Fruit fly (Drosophila melanogaster) whole organism, embryonic: ENCODE data around the gene CG13239.

Experiments
- ATbp ChIP-seq: fragments of 200-800 bp; sonication (Bioruptor generic); optimal IDR thresholded peaks from 2 replicates; lab custom pipeline; 2017; ENCODE audit warnings: missing biosample characterization, mild to moderate bottlenecking, missing genetic modification characterization, missing genetic modification reagents
- Awh ChIP-seq: fragments of 200-800 bp; sonication (Bioruptor generic); IDR thresholded peaks from 2 replicates; pipeline ENCODE4, ENCODE4 v1.3.6; 2022; ENCODE audit warnings: missing biosample characterization, missing genetic modification characterization
- BtbVII ChIP-seq: fragments of 200-800 bp; sonication (Bioruptor generic); optimal IDR thresholded peaks from 3 replicates; lab custom pipeline; 2017; ENCODE audit warnings: missing biosample characterization, mild to moderate bottlenecking, missing genetic modification characterization
- CG13123 ChIP-seq: fragments of 200-800 bp; sonication (Bioruptor generic); optimal IDR thresholded peaks from 2 replicates; lab custom pipeline; 2016; ENCODE audit warnings: missing biosample characterization, missing genetic modification characterization
- CG13775 ChIP-seq: fragments of 200-800 bp; sonication (Bioruptor generic); optimal IDR thresholded peaks from 3 replicates; lab custom pipeline; 2017; ENCODE audit warnings: missing biosample characterization, mild to moderate bottlenecking, missing genetic modification characterization
- CG14860 ChIP-seq: fragments of 200-800 bp; sonication (Bioruptor generic); IDR thresholded peaks from 3 replicates; pipeline ENCODE4 v1.3.6; 2022; ENCODE audit warnings: missing biosample characterization, missing genetic modification characterization; ENCODE audit not compliant: partially characterized antibody
- CG15269 ChIP-seq: fragments of 200-800 bp; sonication (Bioruptor generic); optimal IDR thresholded peaks from 2 replicates; lab custom pipeline; 2018; ENCODE audit warnings: missing biosample characterization, mild to moderate bottlenecking, missing genetic modification characterization, moderate library complexity
- CG1529 ChIP-seq: fragments of 200-800 bp; sonication (Bioruptor generic); optimal IDR thresholded peaks from 3 replicates; lab custom pipeline; 2018; ENCODE audit warnings: missing biosample characterization, missing genetic modification characterization
- CG1603 ChIP-seq: fragments of 200-800 bp; sonication (Bioruptor generic); optimal IDR thresholded peaks from 2 replicates; lab custom pipeline; 2019; ENCODE audit warnings: missing biosample characterization, mild to moderate bottlenecking, missing genetic modification characterization, moderate library complexity
- CG2129 ChIP-seq: fragments of 200-800 bp; sonication (Bioruptor generic); IDR thresholded peaks from 2 replicates; pipeline ENCODE4 v1.3.6; 2022; ENCODE audit warnings: missing biosample characterization, missing genetic modification characterization; ENCODE audit not compliant: partially characterized antibody
- CG31224 ChIP-seq: fragments of 200-800 bp; sonication (Bioruptor generic); IDR thresholded peaks from 2 replicates; pipeline ENCODE4 v1.3.6; 2022; ENCODE audit warnings: missing biosample characterization, missing genetic modification characterization
- CG3407 ChIP-seq: fragments of 200-800 bp; sonication (Bioruptor generic); optimal IDR thresholded peaks from 2 replicates; lab custom pipeline; 2018; ENCODE audit warnings: missing biosample characterization, mild to moderate bottlenecking, missing genetic modification characterization
- CG4707 ChIP-seq: fragments of 200-800 bp; sonication (Bioruptor generic); optimal IDR thresholded peaks from 2 replicates; lab custom pipeline; 2018; ENCODE audit warnings: missing biosample characterization, mild to moderate bottlenecking, missing genetic modification characterization, moderate library complexity
- CG4820 ChIP-seq: fragments of 200-800 bp; sonication (Bioruptor generic); optimal IDR thresholded peaks from 3 replicates; lab custom pipeline; 2016; ENCODE audit warnings: missing biosample characterization, missing genetic modification characterization
- CG7556 ChIP-seq: fragments of 200-800 bp; sonication (Bioruptor generic); optimal IDR thresholded peaks from 2 replicates; lab custom pipeline; 2017; ENCODE audit warnings: missing biosample characterization, mild to moderate bottlenecking, missing genetic modification characterization
- CG7839 ChIP-seq: fragments of 200-800 bp; sonication (Bioruptor generic); optimal IDR thresholded peaks from 3 replicates; lab custom pipeline; 2018; ENCODE audit warnings: missing biosample characterization, mild to moderate bottlenecking, missing genetic modification characterization, moderate library complexity
- CG9215 ChIP-seq: fragments of 200-800 bp; sonication (Bioruptor generic); IDR thresholded peaks from 2 replicates; pipeline ENCODE4 v1.3.6; 2022; ENCODE audit warnings: missing biosample characterization, missing genetic modification characterization
- Camta ChIP-seq: fragments of 200-800 bp; sonication (Bioruptor generic); optimal IDR thresholded peaks from 2 replicates; lab custom pipeline; 2016; ENCODE audit warnings: missing biosample characterization, missing genetic modification characterization
- Doc3 ChIP-seq: fragments of 200-800 bp; sonication (Bioruptor generic); IDR thresholded peaks from 3 replicates; pipeline ENCODE4 v1.3.6; 2022; ENCODE audit warnings: missing biosample characterization, missing genetic modification characterization; ENCODE audit not compliant: partially characterized antibody
- Fer2 ChIP-seq: fragments of 200-800 bp; sonication (Bioruptor generic); optimal IDR thresholded peaks from 2 replicates; lab custom pipeline; 2018; ENCODE audit warnings: missing biosample characterization, mild to moderate bottlenecking, missing genetic modification characterization, moderate library complexity
- Fer3 ChIP-seq: fragments of 200-800 bp; sonication (Bioruptor generic); optimal IDR thresholded peaks from 2 replicates; lab custom pipeline; 2018; ENCODE audit warnings: missing biosample characterization, mild to moderate bottlenecking, missing genetic modification characterization, moderate library complexity
- HmgD ChIP-seq: fragments of 200-800 bp; sonication (Bioruptor generic); optimal IDR thresholded peaks from 3 replicates; lab custom pipeline; 2016; ENCODE audit warnings: missing biosample characterization, missing genetic modification characterization
- Hmx ChIP-seq: fragments of 200-800 bp; sonication (Bioruptor generic); optimal IDR thresholded peaks from 2 replicates; lab custom pipeline; 2016; ENCODE audit warnings: missing biosample characterization, missing genetic modification characterization
- Max ChIP-seq: fragments of 200-800 bp; sonication (Bioruptor generic); optimal IDR thresholded peaks from 2 replicates; lab custom pipeline; 2016; ENCODE audit warnings: missing biosample characterization, mild to moderate bottlenecking, missing genetic modification characterization
- NC2β ChIP-seq: fragments of 200-800 bp; sonication (Bioruptor generic); optimal IDR thresholded peaks from 2 replicates; lab custom pipeline; 2016; ENCODE audit warnings: missing biosample characterization, missing genetic modification characterization
- Nf-YB ChIP-seq: fragments of 200-800 bp; sonication (Bioruptor generic); optimal IDR thresholded peaks from 3 replicates; lab custom pipeline; 2019; ENCODE audit warnings: missing biosample characterization, mild to moderate bottlenecking, missing genetic modification characterization, moderate library complexity
- TFAM ChIP-seq: fragments of 200-800 bp; sonication (Bioruptor generic); optimal IDR thresholded peaks from 2 replicates; lab custom pipeline; 2017; ENCODE audit warnings: missing biosample characterization, missing genetic modification characterization, inconsistent platforms
- Xrp1 ChIP-seq: fragments of 200-800 bp; sonication (Bioruptor generic); IDR thresholded peaks from 2 replicates; pipeline ENCODE4 v1.3.6; 2022; ENCODE audit warnings: missing biosample characterization, missing genetic modification characterization
- ase ChIP-seq: fragments of 200-800 bp; sonication (Bioruptor generic); IDR thresholded peaks from 3 replicates; pipeline ENCODE4 v1.3.6; 2022; ENCODE audit warnings: missing biosample characterization, missing genetic modification characterization
- btn ChIP-seq: fragments of 200-800 bp; sonication (Bioruptor generic); optimal IDR thresholded peaks from 2 replicates; lab custom pipeline; 2016; ENCODE audit warnings: missing biosample characterization, missing genetic modification characterization
- chm ChIP-seq: fragments of 200-800 bp; sonication (Bioruptor generic); IDR thresholded peaks from 2 replicates; pipeline ENCODE4 v1.3.6; 2022; ENCODE audit warnings: missing biosample characterization, missing genetic modification characterization
- crol ChIP-seq: fragments of 200-800 bp; sonication (Bioruptor generic); IDR thresholded peaks from 2 replicates; pipeline ENCODE4 v1.3.6; 2022; ENCODE audit warnings: missing biosample characterization, missing genetic modification characterization
- eyg ChIP-seq: fragments of 200-800 bp; sonication (Bioruptor generic); optimal IDR thresholded peaks from 3 replicates; lab custom pipeline; 2016; ENCODE audit warnings: missing biosample characterization, missing genetic modification characterization
- fd96Cb ChIP-seq: fragments of 200-800 bp; sonication (Bioruptor generic); optimal IDR thresholded peaks from 2 replicates; lab custom pipeline; 2018; ENCODE audit warnings: missing biosample characterization, mild to moderate bottlenecking, missing genetic modification characterization, moderate library complexity
- gro ChIP-seq: fragments of 200-800 bp; sonication (Bioruptor generic); optimal IDR thresholded peaks from 2 replicates; lab custom pipeline; 2016; ENCODE audit warnings: missing biosample characterization, missing genetic modification characterization
- gsb-n ChIP-seq: fragments of 200-800 bp; sonication (Bioruptor generic); optimal IDR thresholded peaks from 3 replicates; lab custom pipeline; 2018; ENCODE audit warnings: missing biosample characterization, mild to moderate bottlenecking, missing genetic modification characterization
- gt ChIP-seq: fragments of 200-800 bp; sonication (Bioruptor generic); IDR thresholded peaks from 2 replicates; pipeline ENCODE4 v1.3.6; 2022; ENCODE audit warnings: missing biosample characterization, missing genetic modification characterization
- h ChIP-seq: fragments of >200 bp; optimal IDR thresholded peaks from 2 replicates; lab custom pipeline; 2017
- klu ChIP-seq: fragments of 200-800 bp; sonication (Bioruptor generic); IDR thresholded peaks from 2 replicates; pipeline ENCODE4 v1.3.6; 2022; ENCODE audit warnings: missing biosample characterization, missing genetic modification characterization
- kni ChIP-seq: fragments of 200-800 bp; sonication (Bioruptor generic); optimal IDR thresholded peaks from 3 replicates; lab custom pipeline; 2017; ENCODE audit warnings: mild to moderate bottlenecking, missing biosample characterization, missing genetic modification reagents, missing genetic modification characterization
- maf-S ChIP-seq: fragments of 200-800 bp; sonication (Bioruptor generic); optimal IDR thresholded peaks from 2 replicates; lab custom pipeline; 2016; ENCODE audit warnings: missing biosample characterization, missing genetic modification characterization
- org-1 ChIP-seq: fragments of 200-800 bp; sonication (Bioruptor generic); optimal IDR thresholded peaks from 2 replicates; lab custom pipeline; 2017; ENCODE audit warnings: missing biosample characterization, missing genetic modification characterization
- otp ChIP-seq: fragments of 200-800 bp; sonication (Bioruptor generic); IDR thresholded peaks from 3 replicates; pipeline ENCODE4, ENCODE4 v1.3.6; 2022; ENCODE audit warnings: missing biosample characterization, missing genetic modification characterization
- pzg ChIP-seq: fragments of 200-800 bp; sonication (Bioruptor generic); optimal IDR thresholded peaks from 3 replicates; lab custom pipeline; 2018; ENCODE audit warnings: missing biosample characterization, mild to moderate bottlenecking, missing genetic modification characterization, moderate library complexity
- ranshi ChIP-seq: fragments of 200-800 bp; sonication (Bioruptor generic); IDR thresholded peaks from 2 replicates; pipeline ENCODE4 v1.3.6; 2022; ENCODE audit warnings: missing biosample characterization, missing genetic modification characterization
- salm ChIP-seq: fragments of 200-800 bp; sonication (Bioruptor generic); optimal IDR thresholded peaks from 2 replicates; lab custom pipeline; 2018; ENCODE audit warnings: missing biosample characterization, mild to moderate bottlenecking, missing genetic modification characterization
- scrt ChIP-seq: fragments of 200-800 bp; sonication (Bioruptor generic); optimal IDR thresholded peaks from 2 replicates; lab custom pipeline; 2018; ENCODE audit warnings: missing biosample characterization, mild to moderate bottlenecking, missing genetic modification characterization, moderate library complexity
- sob ChIP-seq: fragments of 200-800 bp; sonication (Bioruptor generic); IDR thresholded peaks from 2 replicates; pipeline ENCODE4 v1.3.6; 2022; ENCODE audit warnings: missing biosample characterization, missing genetic modification characterization
- tio ChIP-seq: fragments of 200-800 bp; sonication (Bioruptor generic); optimal IDR thresholded peaks from 2 replicates; lab custom pipeline; 2017; ENCODE audit warnings: missing biosample characterization, missing genetic modification characterization, inconsistent platforms
- usp ChIP-seq: fragments of >200 bp; optimal IDR thresholded peaks from 2 replicates; lab custom pipeline; 2017; ENCODE audit warnings: missing biosample characterization, missing genetic modification characterization
- vfl ChIP-seq: fragments of 200-800 bp; sonication (Bioruptor generic); optimal IDR thresholded peaks from 2 replicates; lab custom pipeline; 2016; ENCODE audit warnings: missing biosample characterization, missing genetic modification characterization
- yki ChIP-seq: fragments of >200 bp; optimal IDR thresholded peaks from 3 replicates; lab custom pipeline; 2018

Gene CG13239

DNA sequence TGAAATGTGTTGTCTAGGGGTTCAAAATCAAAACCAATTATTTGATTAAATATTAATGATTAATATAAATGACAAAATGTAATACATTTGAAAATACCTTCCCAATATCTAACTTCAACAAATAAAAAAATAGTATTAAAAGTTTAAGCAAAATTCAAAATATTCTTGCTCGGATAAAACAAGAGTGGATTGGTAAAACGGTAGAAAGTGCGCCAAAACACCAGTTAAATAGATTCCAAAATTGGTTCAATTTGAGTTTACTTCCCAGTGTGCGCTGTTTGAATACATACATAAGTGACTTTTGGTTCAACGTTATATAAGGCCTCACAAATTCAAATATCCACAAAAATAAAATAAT lies 4.5 kb downstream of the CG13239 start (continued):
- TF ChIP-seq CG4707 (GFP tag; lab: Kevin White, UChicago) = peak; percentile 30
- TF ChIP-seq CG2129 (GFP tag; lab: Robert Waterston, UW) = no peak
- TF ChIP-seq usp (GFP tag; lab: Kevin White, UChicago) = no peak
- TF ChIP-seq CG31224 = peak; percentile 27; the same call in 1 of the 2 replicates
- no peak for TF ChIP-seq Camta (GFP tag; lab: Kevin White, UChicago)
- TF ChIP-seq CG3407 (GFP tag; lab: Kevin White, UChicago) = peak; percentile 54
- TF ChIP-seq gsb-n = peak; percentile 68
- no peak for TF ChIP-seq kni (GFP tag; lab: Kevin White, UChicago)
- TF ChIP-seq Hmx = no peak
- TF ChIP-seq CG1529 (GFP tag; lab: Kevin White, UChicago) = peak; percentile 27
- peak; percentile 49 for TF ChIP-seq Max (GFP tag; lab: Kevin White, UChicago)
- peak; percentile 42; the same call in 1 of the 2 replicates for TF ChIP-seq CG9215
- peak; percentile 57 for TF ChIP-seq Nf-YB
- peak; percentile 54 for TF ChIP-seq fd96Cb
- TF ChIP-seq h (lab: Kevin White, UChicago) = no peak
- no peak for TF ChIP-seq pzg (GFP tag; lab: Kevin White, UChicago)
- peak; percentile 81 for TF ChIP-seq CG7556 (GFP tag; lab: Kevin White, UChicago)
- TF ChIP-seq maf-S (GFP tag; lab: Kevin White, UChicago) = no peak
- TF ChIP-seq Awh (GFP tag; lab: Robert Waterston, UW) = peak; percentile 46; the same call in 1 of the 2 replicates
- no peak for TF ChIP-seq chm
- peak; percentile 40 for TF ChIP-seq vfl
- peak; percentile 88 for TF ChIP-seq CG15269 (tag; lab: Kevin White, UChicago)
- 0 out of 2 replicates have a peak, but pooled peaks have one; percentile 47 for TF ChIP-seq ranshi
- TF ChIP-seq klu (GFP tag; lab: Robert Waterston, UW) = 0 out of 2 replicates have a peak, but pooled peaks have one; percentile 18
- no peak for TF ChIP-seq NC2β (GFP tag; lab: Kevin White, UChicago)
- TF ChIP-seq CG4820 (GFP tag; lab: Kevin White, UChicago) = peak; percentile 50
- TF ChIP-seq Doc3 (GFP tag; lab: Robert Waterston, UW) = no peak
- TF ChIP-seq HmgD (GFP tag; lab: Kevin White, UChicago) = no peak
- TF ChIP-seq btn (GFP tag; lab: Kevin White, UChicago) = no peak
- peak; percentile 5 for TF ChIP-seq Fer2 (tag; lab: Kevin White, UChicago)
- TF ChIP-seq eyg (GFP tag; lab: Kevin White, UChicago) = no peak
- peak; percentile 73 for TF ChIP-seq tio (GFP tag; lab: Kevin White, UChicago)
- peak; percentile 65 for TF ChIP-seq Fer3 (tag; lab: Kevin White, UChicago)
- peak; percentile 34 for TF ChIP-seq scrt (GFP tag; lab: Kevin White, UChicago)
- TF ChIP-seq yki (lab: Kevin White, UChicago) = no peak
- 0 out of 3 replicates have a peak, but pooled peaks have one; percentile 14 for TF ChIP-seq CG14860
- peak; percentile 70 for TF ChIP-seq salm (tag; lab: Kevin White, UChicago)
- TF ChIP-seq TFAM = no peak
- TF ChIP-seq CG13123 (GFP tag; lab: Kevin White, UChicago) = peak; percentile 37
- no peak for TF ChIP-seq gro (GFP tag; lab: Kevin White, UChicago)
- TF ChIP-seq ase (GFP tag; lab: Robert Waterston, UW) = peak; percentile 56; the same call in 1 of the 3 replicates
- TF ChIP-seq CG7839 (tag; lab: Kevin White, UChicago) = peak; percentile 86
- peak; percentile 71 for TF ChIP-seq Xrp1 (GFP tag; lab: Robert Waterston, UW)
- no peak for TF ChIP-seq crol
- peak; percentile 34; the same call in 1 of the 2 replicates for TF ChIP-seq sob (GFP tag; lab: Robert Waterston, UW)
- peak; percentile 60 for TF ChIP-seq BtbVII (GFP tag; lab: Kevin White, UChicago)
- TF ChIP-seq gt = no peak
- no peak for TF ChIP-seq otp (GFP tag; lab: Robert Waterston, UW)
- TF ChIP-seq CG13775 (GFP tag; lab: Kevin White, UChicago) = peak; percentile 38
- no peak for TF ChIP-seq CG1603 (tag; lab: Kevin White, UChicago)
- peak; percentile 68 for TF ChIP-seq org-1 (GFP tag; lab: Kevin White, UChicago)
- peak; percentile 71 for TF ChIP-seq ATbp (GFP tag; lab: Kevin White, UChicago)
